Worm (Caenorhabditis elegans) whole organism, young adult: ENCODE data around the gene sti-1.

Experiments
- B0261.1 ChIP-seq: sonication (generic microtip); optimal IDR thresholded peaks from 2 replicates; lab custom pipeline; 2016; ENCODE audit warnings: mild to moderate bottlenecking, missing genetic modification characterization, moderate library complexity, missing compliant biosample characterization
- F22D6.2 ChIP-seq: sonication (generic microtip); optimal IDR thresholded peaks from 2 replicates; lab custom pipeline; 2016; ENCODE audit warnings: mild to moderate bottlenecking, missing genetic modification characterization, missing compliant biosample characterization
- F23B12.7 ChIP-seq: sonication (generic microtip); optimal IDR thresholded peaks from 2 replicates; lab custom pipeline; 2017; ENCODE audit warnings: missing genetic modification characterization, mild to moderate bottlenecking, missing compliant biosample characterization, antibody characterized with exemption, moderate library complexity; ENCODE audit not compliant: insufficient read depth
- F33H1.4 ChIP-seq: fragments of 200-800 bp; sonication (Bioruptor generic); IDR thresholded peaks from 2 replicates; pipeline ENCODE4 v1.3.6; 2022; ENCODE audit warnings: missing genetic modification reagents, missing genetic modification characterization, missing compliant biosample characterization
- F39B2.1 ChIP-seq: fragments of 200-800 bp; sonication (Bioruptor generic); IDR thresholded peaks from 2 replicates; pipeline ENCODE4 v1.3.6; 2022; ENCODE audit warnings: missing genetic modification reagents, missing genetic modification characterization, missing compliant biosample characterization
- F52B5.7 ChIP-seq: sonication (generic microtip); optimal IDR thresholded peaks from 2 replicates; lab custom pipeline; 2016; ENCODE audit warnings: mild to moderate bottlenecking, missing genetic modification characterization, missing compliant biosample characterization
- K11D2.4 ChIP-seq: fragments of 200-800 bp; sonication (Bioruptor generic); IDR thresholded peaks from 2 replicates; pipeline ENCODE4 v1.3.6; 2022; ENCODE audit warnings: missing genetic modification reagents, missing genetic modification characterization, missing compliant biosample characterization
- T26A5.8 ChIP-seq: sonication (generic microtip); optimal IDR thresholded peaks from 2 replicates; lab custom pipeline; 2016; ENCODE audit warnings: missing genetic modification characterization, missing compliant biosample characterization
- Y53G8AR.9 ChIP-seq: fragments of 200-800 bp; sonication (Bioruptor generic); conservative IDR thresholded peaks from 2 replicates; pipeline ENCODE4 v1.3.6; 2022; ENCODE audit warnings: missing genetic modification reagents, missing genetic modification characterization, missing compliant biosample characterization
- aptf-2 ChIP-seq: fragments of 200-800 bp; sonication (Bioruptor generic); conservative IDR thresholded peaks from 2 replicates; pipeline ENCODE4 v1.3.6; 2022; ENCODE audit warnings: missing genetic modification reagents, missing genetic modification characterization, missing compliant biosample characterization
- aptf-3 ChIP-seq: fragments of 200-800 bp; sonication (Bioruptor generic); IDR thresholded peaks from 2 replicates; pipeline ENCODE4 v1.3.6; 2022; ENCODE audit warnings: missing genetic modification characterization, missing compliant biosample characterization
- athp-1 ChIP-seq: sonication (generic microtip); optimal IDR thresholded peaks from 2 replicates; lab custom pipeline; 2017; ENCODE audit warnings: mild to moderate bottlenecking, missing genetic modification characterization, missing compliant biosample characterization
- attf-5 ChIP-seq: fragments of 200-800 bp; sonication (Bioruptor generic); optimal IDR thresholded peaks from 2 replicates; lab custom pipeline; 2018; ENCODE audit warnings: mild to moderate bottlenecking, missing genetic modification characterization, missing compliant biosample characterization
- cebp-2 ChIP-seq: fragments of 200-800 bp; sonication (Bioruptor generic); IDR thresholded peaks from 2 replicates; pipeline ENCODE4 v1.3.6; 2022; ENCODE audit warnings: missing genetic modification characterization, missing compliant biosample characterization
- die-1 ChIP-seq: sonication (generic microtip); optimal IDR thresholded peaks from 2 replicates; lab custom pipeline; 2016; ENCODE audit warnings: missing genotype, mild to moderate bottlenecking, missing genetic modification characterization, missing compliant biosample characterization
- efl-1 ChIP-seq: fragments of 150-350 bp; optimal IDR thresholded peaks from 2 replicates; lab custom pipeline; 2014; ENCODE audit warnings: missing biosample characterization, missing genetic modification reagents, missing genetic modification characterization
- egl-18 ChIP-seq: fragments of 200-800 bp; sonication (Bioruptor generic); IDR thresholded peaks from 2 replicates; pipeline ENCODE4 v1.3.6; 2022; ENCODE audit warnings: missing genetic modification reagents, missing genetic modification characterization, missing compliant biosample characterization
- ekl-4 ChIP-seq: fragments of 200-800 bp; sonication (Bioruptor generic); IDR thresholded peaks from 2 replicates; pipeline ENCODE4 v1.3.6; 2022; ENCODE audit warnings: missing genetic modification reagents, missing genetic modification characterization, missing compliant biosample characterization
- fkh-3 ChIP-seq: sonication (generic microtip); optimal IDR thresholded peaks from 2 replicates; lab custom pipeline; 2016; ENCODE audit warnings: mild to moderate bottlenecking, missing genetic modification characterization, missing compliant biosample characterization
- him-1 ChIP-seq: sonication (generic microtip); optimal IDR thresholded peaks from 2 replicates; lab custom pipeline; 2016; ENCODE audit warnings: missing genotype, missing genetic modification reagents, missing genetic modification characterization, missing compliant biosample characterization
- hlh-26 ChIP-seq: fragments of 200-800 bp; sonication (Bioruptor generic); conservative IDR thresholded peaks from 2 replicates; pipeline ENCODE4 v1.3.6; 2022; ENCODE audit warnings: missing genetic modification reagents, missing genetic modification characterization, missing compliant biosample characterization
- hmg-1.2 ChIP-seq: fragments of 200-800 bp; sonication (Bioruptor generic); IDR thresholded peaks from 2 replicates; pipeline ENCODE4 v1.3.6; 2022; ENCODE audit warnings: missing genetic modification reagents, missing genetic modification characterization, missing compliant biosample characterization
- hmg-20 ChIP-seq: fragments of 200-800 bp; sonication (Bioruptor generic); IDR thresholded peaks from 2 replicates; pipeline ENCODE4 v1.3.6; 2022; ENCODE audit warnings: missing genetic modification reagents, missing genetic modification characterization, missing compliant biosample characterization
- let-607 ChIP-seq, 2 experiments: fragments of 200-800 bp in 1 of 2; sonication (Bioruptor generic) in 1 of 2; sonication (generic microtip) in 1 of 2; optimal IDR thresholded peaks; 2 replicates each; lab custom pipeline; 2016 to 2018; ENCODE audit warnings: mild to moderate bottlenecking in 2 of 2, missing compliant biosample characterization in 2 of 2, missing genetic modification characterization in 2 of 2, moderate library complexity in 2 of 2, missing genotype in 1 of 2
- lin-54 ChIP-seq: fragments of 200-800 bp; sonication (Bioruptor generic); optimal IDR thresholded peaks from 2 replicates; lab custom pipeline; 2018; ENCODE audit warnings: mild to moderate bottlenecking, missing genetic modification characterization, missing compliant biosample characterization
- nhr-27 ChIP-seq: fragments of 200-800 bp; sonication (Bioruptor generic); optimal IDR thresholded peaks from 2 replicates; lab custom pipeline; 2018; ENCODE audit warnings: mild to moderate bottlenecking, missing genetic modification characterization, moderate library complexity, missing compliant biosample characterization
- rcor-1 ChIP-seq: fragments of 200-800 bp; sonication (Bioruptor generic); IDR thresholded peaks from 2 replicates; pipeline ENCODE4 v1.3.6; 2022; ENCODE audit warnings: missing genetic modification reagents, missing genetic modification characterization, missing compliant biosample characterization
- repo-1 ChIP-seq: sonication (generic microtip); optimal IDR thresholded peaks from 2 replicates; lab custom pipeline; 2017; ENCODE audit warnings: mild to moderate bottlenecking, missing genetic modification characterization, missing compliant biosample characterization
- sdz-38 ChIP-seq: sonication (generic microtip); optimal IDR thresholded peaks from 2 replicates; lab custom pipeline; 2016; ENCODE audit warnings: missing genotype, missing genetic modification characterization, missing compliant biosample characterization
- sea-2 ChIP-seq: fragments of 200-800 bp; sonication (Bioruptor generic); IDR thresholded peaks from 2 replicates; pipeline ENCODE4 v1.3.6; 2022; ENCODE audit warnings: missing genetic modification characterization, missing compliant biosample characterization
- snpc-4 ChIP-seq, 5 experiments: fragments of 150-350 bp in 1 of 5; sonication (generic microtip) in 4 of 5; optimal IDR thresholded peaks; 2 replicates each; lab custom pipeline; 2014 to 2018; ENCODE audit warnings: missing genetic modification characterization in 5 of 5, missing biosample characterization in 3 of 5, antibody characterized with exemption in 2 of 5, mild to moderate bottlenecking in 2 of 5, missing compliant biosample characterization in 2 of 5, missing genotype in 2 of 5, moderate library complexity in 2 of 5, missing genetic modification reagents in 1 of 5
- somi-1 ChIP-seq: fragments of 200-800 bp; sonication (Bioruptor generic); optimal IDR thresholded peaks from 2 replicates; lab custom pipeline; 2018; ENCODE audit warnings: mild to moderate bottlenecking, missing genetic modification characterization, missing compliant biosample characterization
- sptf-2 ChIP-seq: fragments of 200-800 bp; sonication (Bioruptor generic); optimal IDR thresholded peaks from 2 replicates; lab custom pipeline; 2018; ENCODE audit warnings: mild to moderate bottlenecking, missing genetic modification characterization, missing compliant biosample characterization
- tbx-9 ChIP-seq: sonication (generic microtip); optimal IDR thresholded peaks from 2 replicates; lab custom pipeline; 2016; ENCODE audit warnings: borderline replicate concordance, missing genetic modification characterization, inconsistent platforms, missing compliant biosample characterization
- unc-130 ChIP-seq: sonication (generic microtip); optimal IDR thresholded peaks from 2 replicates; lab custom pipeline; 2016; ENCODE audit warnings: missing genetic modification reagents, missing genetic modification characterization, missing compliant biosample characterization
- zfh-2 ChIP-seq: fragments of 200-800 bp; sonication (Bioruptor generic); conservative IDR thresholded peaks from 2 replicates; pipeline ENCODE4 v1.3.6; 2022; ENCODE audit warnings: missing genetic modification reagents, missing genetic modification characterization, missing compliant biosample characterization
- zim-3 ChIP-seq: sonication (generic microtip); optimal IDR thresholded peaks from 2 replicates; lab custom pipeline; 2017; ENCODE audit warnings: mild to moderate bottlenecking, missing genetic modification characterization, moderate library complexity, missing compliant biosample characterization
- ztf-26 ChIP-seq: sonication (generic microtip); optimal IDR thresholded peaks from 2 replicates; lab custom pipeline; 2017; ENCODE audit warnings: missing genetic modification characterization, missing compliant biosample characterization
- ztf-3 ChIP-seq: fragments of 200-800 bp; sonication (Bioruptor generic); optimal IDR thresholded peaks from 2 replicates; lab custom pipeline; 2018; ENCODE audit warnings: mild to moderate bottlenecking, missing genetic modification characterization, missing compliant biosample characterization
- ztf-6 ChIP-seq: fragments of 200-800 bp; sonication (Bioruptor generic); IDR thresholded peaks from 2 replicates; pipeline ENCODE4 v1.3.6; 2022; ENCODE audit warnings: missing genetic modification reagents, missing genetic modification characterization, missing compliant biosample characterization

The sti-1 gene

DNA sequence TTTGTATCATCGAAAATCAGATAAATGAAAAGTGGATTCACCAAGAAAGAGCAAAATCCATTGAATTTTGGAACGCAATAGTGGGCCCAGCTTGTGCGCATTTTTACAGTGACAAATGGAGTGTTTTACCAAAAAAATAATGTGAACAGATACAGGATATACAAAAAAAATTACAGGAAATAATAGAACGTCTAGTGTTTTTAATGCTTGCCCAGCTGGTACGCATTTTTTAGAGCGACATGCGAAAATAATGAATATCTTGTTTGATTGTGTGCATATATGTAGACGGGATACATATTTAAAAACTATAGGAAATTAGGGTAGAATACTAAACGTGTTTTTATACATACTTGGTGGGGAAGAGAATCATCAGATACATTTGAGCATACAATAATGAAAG, 37.1 kb upstream of the sti-1 start, which contains the start of gene srj-25:
srj-25 (minus strand) TSS at position 101 of the 400 bp plus-strand sequence.
- no peak for TF ChIP-seq snpc-4 (GFP tag; optimal IDR thresholded peaks at IDR 0.05; lab: Kevin White, UChicago)
- TF ChIP-seq snpc-4 (tag; optimal IDR thresholded peaks at IDR 0.05; lab: Kevin White, UChicago) = no peak
- TF ChIP-seq cebp-2 (GFP tag; lab: Robert Waterston, UW) = no peak
- TF ChIP-seq F39B2.1 = no peak
- TF ChIP-seq attf-5 (GFP tag; lab: Kevin White, UChicago) = no peak
- TF ChIP-seq let-607 (tag; optimal IDR thresholded peaks at IDR 0.05; lab: Kevin White, UChicago) = no peak
- TF ChIP-seq ztf-26 = no peak

DNA sequence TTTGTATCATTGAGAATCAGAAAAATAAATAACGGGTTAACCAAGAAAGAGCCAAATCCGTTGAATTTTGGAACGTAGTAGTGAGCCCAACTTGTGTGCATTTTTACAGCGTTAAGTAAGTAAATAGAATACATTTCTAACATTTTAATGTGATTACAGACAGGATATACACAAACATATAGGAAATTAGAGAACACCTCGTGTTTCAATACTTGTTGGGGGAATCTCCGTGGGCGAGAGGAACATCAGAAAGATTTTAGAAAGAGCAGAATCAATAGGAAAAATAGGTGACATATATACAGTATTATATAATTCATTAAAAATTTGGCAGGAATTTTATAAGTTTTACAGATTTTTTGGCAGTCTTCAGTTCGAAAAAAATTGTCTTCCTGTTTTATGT, 34.5 kb upstream of the sti-1 start, which contains the start of gene srj-24:
srj-24 (minus strand) TSS at position 101 of the 400 bp plus-strand sequence.
- no peak for TF ChIP-seq zim-3 (tag; lab: Kevin White, UChicago)
- no peak for TF ChIP-seq him-1 (tag; lab: Kevin White, UChicago)
- no peak for TF ChIP-seq hmg-1.2 (GFP tag; lab: Robert Waterston, UW)
- TF ChIP-seq lin-54 = no peak
- no peak for TF ChIP-seq let-607 (tag; optimal IDR thresholded peaks at IDR 0.05; lab: Kevin White, UChicago)
- no peak for TF ChIP-seq efl-1 (GFP tag; lab: Kevin White, UChicago)
- TF ChIP-seq, all 124 proteins: peak for 0

DNA sequence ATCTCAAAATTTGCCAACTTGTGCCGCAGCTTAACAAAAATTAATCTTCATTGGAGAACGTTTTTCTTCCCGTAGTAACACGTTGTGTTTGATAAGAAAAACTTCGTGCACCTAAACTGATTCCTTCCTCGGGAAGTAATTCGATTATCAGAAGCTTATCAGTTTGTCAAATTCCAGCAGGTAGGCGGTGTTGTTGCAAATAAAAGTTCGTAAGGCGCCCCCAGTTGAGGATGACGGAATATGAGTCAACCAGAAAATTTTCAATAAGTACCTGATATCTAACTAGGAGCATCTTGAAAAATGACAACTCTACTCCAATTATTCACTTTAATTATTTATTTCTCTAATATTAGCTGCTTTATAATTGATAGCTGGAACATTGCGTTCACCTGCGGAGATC, 31.5 kb upstream of the sti-1 start, which contains the start of gene C05E4.7:
C05E4.7 (plus strand) TSS at position 301 of the 400 bp plus-strand sequence.
- TF ChIP-seq zfh-2 = no peak
- no peak for TF ChIP-seq B0261.1 (tag; lab: Kevin White, UChicago)
- TF ChIP-seq F52B5.7 (tag; lab: Kevin White, UChicago) = no peak
- TF ChIP-seq zim-3 (tag; lab: Kevin White, UChicago) = no peak
- TF ChIP-seq hlh-26 (GFP tag; lab: Robert Waterston, UW) = no peak
- TF ChIP-seq egl-18 (GFP tag; lab: Robert Waterston, UW) = no peak
- no peak for TF ChIP-seq aptf-3 (GFP tag; lab: Robert Waterston, UW)
- TF ChIP-seq unc-130 (GFP tag; lab: Kevin White, UChicago) = no peak
- no peak for TF ChIP-seq die-1 (tag; lab: Kevin White, UChicago)
- TF ChIP-seq F23B12.7 (tag; lab: Kevin White, UChicago) = no peak
- no peak for TF ChIP-seq ztf-6 (GFP tag; lab: Robert Waterston, UW)
- no peak for TF ChIP-seq aptf-2 (GFP tag; lab: Robert Waterston, UW)
- no peak for TF ChIP-seq rcor-1
- TF ChIP-seq Y53G8AR.9 (GFP tag; lab: Robert Waterston, UW) = no peak
- TF ChIP-seq K11D2.4 (GFP tag; lab: Robert Waterston, UW) = no peak
- TF ChIP-seq tbx-9 (tag; lab: Kevin White, UChicago) = no peak
- TF ChIP-seq him-1 (tag; lab: Kevin White, UChicago) = no peak
- TF ChIP-seq nhr-27 (tag; lab: Kevin White, UChicago) = no peak
- TF ChIP-seq sdz-38 = no peak

DNA sequence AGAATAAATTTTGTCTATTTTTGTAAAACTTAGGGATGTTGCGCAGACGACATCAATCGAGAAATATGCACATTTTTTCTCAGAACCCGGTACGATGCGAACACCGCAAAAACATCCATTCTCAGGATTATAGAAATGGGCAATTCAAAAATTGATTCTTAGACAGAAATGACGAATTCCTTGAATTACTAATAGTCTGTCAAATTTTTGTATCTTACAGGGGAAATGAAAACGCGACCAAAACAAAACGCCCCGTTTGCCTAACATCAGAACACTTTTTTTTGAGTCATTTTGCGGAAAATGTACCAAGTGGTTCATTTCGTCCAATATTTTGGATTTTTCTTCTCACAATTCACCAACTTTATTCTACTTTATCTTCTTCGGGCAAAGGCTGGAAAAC, 30.0 kb upstream of the sti-1 start, which contains the start of gene str-134:
str-134 (plus strand) TSS at position 301 of the 400 bp plus-strand sequence.
- TF ChIP-seq repo-1 (tag; lab: Kevin White, UChicago) (no peak), athp-1 (no peak), ztf-3 (GFP tag; lab: Kevin White, UChicago) (no peak), hmg-20 (GFP tag; lab: Robert Waterston, UW) (no peak), attf-5 (GFP tag; lab: Kevin White, UChicago) (no peak), F22D6.2 (tag; lab: Kevin White, UChicago) (no peak), B0261.1 (tag; lab: Kevin White, UChicago) (no peak), somi-1 (no peak), T26A5.8 (tag; lab: Kevin White, UChicago) (no peak), sptf-2 (GFP tag; lab: Kevin White, UChicago) (no peak), fkh-3 (no peak), sea-2 (GFP tag; lab: Robert Waterston, UW) (no peak), nhr-27 (tag; lab: Kevin White, UChicago) (no peak), ekl-4 (GFP tag; lab: Robert Waterston, UW) (no peak), F33H1.4 (GFP tag; lab: Robert Waterston, UW) (no peak)
